Fruit fly (Drosophila melanogaster): ENCODE measurements around the gene Msr-110.

Gene Msr-110

DNA sequence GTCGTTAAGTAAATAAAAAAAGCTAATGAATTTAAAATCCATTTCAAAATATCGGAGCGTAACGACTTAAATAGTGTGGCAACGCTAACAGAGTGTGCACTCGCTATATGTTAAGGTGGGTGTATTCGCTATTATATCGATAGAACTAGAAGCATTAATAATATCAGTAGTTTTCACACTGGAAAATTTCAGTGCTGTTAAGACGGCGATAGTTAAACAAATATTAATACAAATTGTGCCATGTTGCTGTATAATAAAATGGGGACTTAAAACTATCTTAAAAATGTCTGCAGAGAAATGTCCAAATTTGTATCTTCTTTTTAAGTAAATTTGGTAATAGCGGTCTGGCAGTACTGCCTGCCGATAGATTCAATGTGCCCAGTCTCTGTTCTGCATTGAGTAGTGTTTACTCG is 6.2 kb upstream of the Msr-110 start (continued):
- TF ChIP-seq CG33213 (GFP tag; optimal IDR thresholded peaks at IDR 0.05) (peak; percentile 63), kah (GFP tag; optimal IDR thresholded peaks at IDR 0.05) (no peak), Hmx (GFP tag; optimal IDR thresholded peaks at IDR 0.05) (peak; percentile 67), BEAF-32 (GFP tag; optimal IDR thresholded peaks at IDR 0.05) (peak; percentile 96), amos (GFP tag; IDR thresholded peaks at IDR 0.05; ENCODE audit: partially characterized antibody) (peak; percentile 86), ro (GFP tag; IDR thresholded peaks at IDR 0.05) (peak; percentile 67), oc (tag; optimal IDR thresholded peaks at IDR 0.05) (no peak), hth (optimal IDR thresholded peaks at IDR 0.05) (no peak), CG10321 (GFP tag; IDR thresholded peaks at IDR 0.05) (peak; percentile 37; the same call in 1 of the 2 replicates), CG10209 (GFP tag; optimal IDR thresholded peaks at IDR 0.05) (peak; percentile 81), CG14014 (GFP tag; IDR thresholded peaks at IDR 0.05) (peak; percentile 91), Atf-2 (GFP tag; optimal IDR thresholded peaks at IDR 0.05) (peak; percentile 78), stwl (tag; optimal IDR thresholded peaks at IDR 0.05) (peak; percentile 93), Hsf (GFP tag; optimal IDR thresholded peaks at IDR 0.05) (peak; percentile 93), trh (GFP tag; optimal IDR thresholded peaks at IDR 0.05) (peak; percentile 51), CG2889 (GFP tag; IDR thresholded peaks at IDR 0.05) (peak; percentile 89), CG7372 (GFP tag; IDR thresholded peaks at IDR 0.05) (peak; percentile 89), Neu2 (GFP tag; optimal IDR thresholded peaks at IDR 0.05; ENCODE audit: borderline replicate concordance) (no peak), dpn (GFP tag; optimal IDR thresholded peaks at IDR 0.05) (peak; percentile 89 to 90), CG16863 (GFP tag; optimal IDR thresholded peaks at IDR 0.05) (peak; percentile 75), CG3838 (GFP tag; optimal IDR thresholded peaks at IDR 0.05) (peak; percentile 57), Jarid2 (GFP tag; optimal IDR thresholded peaks at IDR 0.05) (peak; percentile 37), gsb-n (tag; optimal IDR thresholded peaks at IDR 0.05) (no peak), CG7928 (GFP tag; optimal IDR thresholded peaks at IDR 0.05) (peak; percentile 52), D19B (GFP tag; optimal IDR thresholded peaks at IDR 0.05) (no peak), Ptx1 (GFP tag; IDR thresholded peaks at IDR 0.05) (peak; percentile 96), MTF-1 (GFP tag; optimal IDR thresholded peaks at IDR 0.05; ENCODE audit: borderline replicate concordance) (no peak), Camta (GFP tag; optimal IDR thresholded peaks at IDR 0.05) (peak; percentile 80), CG17612 (GFP tag; IDR thresholded peaks at IDR 0.05) (peak; percentile 80), CG7745 (tag; optimal IDR thresholded peaks at IDR 0.05) (no peak), CG2875 (GFP tag; optimal IDR thresholded peaks at IDR 0.05) (peak; percentile 27), Nf-YC (tag; optimal IDR thresholded peaks at IDR 0.05) (no peak), nerfin-1 (tag; optimal IDR thresholded peaks at IDR 0.05) (no peak), pnt (GFP tag; optimal IDR thresholded peaks at IDR 0.05) (peak; percentile 89), Fer3 (tag; optimal IDR thresholded peaks at IDR 0.05) (no peak), nerfin-2 (GFP tag; IDR thresholded peaks at IDR 0.05; ENCODE audit: partially characterized antibody) (peak; percentile 62; the same call in 1 of the 2 replicates), scrt (GFP tag; optimal IDR thresholded peaks at IDR 0.05) (no peak), CG6254 (GFP tag; optimal IDR thresholded peaks at IDR 0.05) (peak; percentile 18), Dll (GFP tag; IDR thresholded peaks at IDR 0.05; ENCODE audit: partially characterized antibody) (peak; percentile 93), B-H2 (GFP tag; optimal IDR thresholded peaks at IDR 0.05) (no peak), jing (GFP tag; optimal IDR thresholded peaks at IDR 0.05) (peak; percentile 63), pum (GFP tag; optimal IDR thresholded peaks at IDR 0.05) (peak; percentile 90), CG2116 (GFP tag; optimal IDR thresholded peaks at IDR 0.05) (peak; percentile 83), HHEX (GFP tag; optimal IDR thresholded peaks at IDR 0.05) (peak; percentile 69), CG17328 (GFP tag; IDR thresholded peaks at IDR 0.05) (peak; percentile 80), CG32532 (GFP tag; IDR thresholded peaks at IDR 0.05) (peak; percentile 93), fd64A (GFP tag; optimal IDR thresholded peaks at IDR 0.05) (peak; percentile 25), ftz-f1 (GFP tag; optimal IDR thresholded peaks at IDR 0.05) (no peak), chn (GFP tag; optimal IDR thresholded peaks at IDR 0.05) (peak; percentile 79), C15 (GFP tag; IDR thresholded peaks at IDR 0.05) (peak; percentile 74; the same call in 2 of the 3 replicates), Myb (GFP tag; optimal IDR thresholded peaks at IDR 0.05) (peak; percentile 99)
